Worm (Caenorhabditis elegans) whole organism, L4 larva: ENCODE measurements around the gene C29E4.9.

Experiments used
- D1046.2 ChIP-seq: fragments of 200-800 bp; sonication (Bioruptor generic); IDR thresholded peaks from 2 replicates; pipeline ENCODE4 v1.3.6; 2022; ENCODE audit warnings: missing genetic modification characterization, missing compliant biosample characterization
- F37D6.2 ChIP-seq: sonication (generic microtip); optimal IDR thresholded peaks from 2 replicates; lab custom pipeline; 2016; ENCODE audit warnings: mild to moderate bottlenecking, missing genetic modification characterization, missing compliant biosample characterization
- T26A8.4 ChIP-seq: fragments of 200-800 bp; sonication (Bioruptor generic); IDR thresholded peaks from 2 replicates; pipeline ENCODE4 v1.3.6; 2022; ENCODE audit warnings: missing genetic modification characterization, missing compliant biosample characterization
- Y105C5A.15 ChIP-seq: fragments of 200-800 bp; sonication (Bioruptor generic); IDR thresholded peaks from 2 replicates; pipeline ENCODE4 v1.3.6; 2022; ENCODE audit warnings: missing genetic modification characterization, missing compliant biosample characterization
- Y75B8A.6 ChIP-seq: fragments of 200-800 bp; sonication (Bioruptor generic); IDR thresholded peaks from 2 replicates; pipeline ENCODE4 v1.3.6; 2022; ENCODE audit warnings: missing genetic modification reagents, missing genetic modification characterization, missing compliant biosample characterization
- ZK546.5 ChIP-seq, 2 experiments: sonication (generic microtip); optimal IDR thresholded peaks; 2 replicates each; lab custom pipeline; 2017; ENCODE audit warnings: missing biosample characterization in 2 of 2, missing genetic modification characterization in 2 of 2
- ceh-20 ChIP-seq: fragments of 200-800 bp; sonication (Bioruptor generic); IDR thresholded peaks from 2 replicates; pipeline ENCODE4 v1.3.6; 2022; ENCODE audit warnings: missing genetic modification reagents, missing genetic modification characterization, missing compliant biosample characterization
- ceh-28 ChIP-seq: fragments of 150-350 bp; optimal IDR thresholded peaks from 2 replicates; lab custom pipeline; 2014; ENCODE audit warnings: missing biosample characterization, missing genetic modification reagents, missing genetic modification characterization
- ceh-32 ChIP-seq: sonication (generic microtip); optimal IDR thresholded peaks from 2 replicates; lab custom pipeline; 2016; ENCODE audit warnings: mild to moderate bottlenecking, missing genetic modification characterization, missing compliant biosample characterization; ENCODE audit not compliant: poor library complexity
- ceh-44 ChIP-seq: fragments of 200-800 bp; sonication (Bioruptor generic); IDR thresholded peaks from 2 replicates; pipeline ENCODE4 v1.3.6; 2022; ENCODE audit warnings: missing genetic modification reagents, missing genetic modification characterization, missing compliant biosample characterization
- ceh-82 ChIP-seq: sonication (generic microtip); optimal IDR thresholded peaks from 2 replicates; lab custom pipeline; 2017; ENCODE audit warnings: missing biosample characterization, missing genetic modification characterization
- cey-2 ChIP-seq: sonication (generic microtip); optimal IDR thresholded peaks from 3 replicates; lab custom pipeline; 2017; ENCODE audit warnings: missing genetic modification characterization, mild to moderate bottlenecking, missing compliant biosample characterization, antibody characterized with exemption, borderline replicate concordance; ENCODE audit not compliant: insufficient read depth
- ctbp-1 ChIP-seq: fragments of 200-800 bp; sonication (Bioruptor generic); IDR thresholded peaks from 2 replicates; pipeline ENCODE4 v1.3.6; 2022; ENCODE audit warnings: missing genetic modification reagents, missing genetic modification characterization, missing compliant biosample characterization
- daf-12 ChIP-seq: fragments of 150-350 bp; optimal IDR thresholded peaks from 2 replicates; lab custom pipeline; 2014; ENCODE audit warnings: missing biosample characterization, missing genetic modification reagents, missing genetic modification characterization
- daf-16 ChIP-seq, 3 experiments: sonication (generic microtip); optimal IDR thresholded peaks; 2 replicates each; lab custom pipeline; 2016 to 2017; ENCODE audit warnings: missing genetic modification characterization in 3 of 3, missing genetic modification reagents in 3 of 3, mild to moderate bottlenecking in 2 of 3, missing compliant biosample characterization in 2 of 3, missing biosample characterization in 1 of 3, moderate library complexity in 1 of 3
- dmd-6 ChIP-seq: fragments of 200-800 bp; sonication (Bioruptor generic); IDR thresholded peaks from 2 replicates; pipeline ENCODE4 v1.3.6; 2022; ENCODE audit warnings: missing genetic modification reagents, missing genetic modification characterization, missing compliant biosample characterization
- dmd-8 ChIP-seq: fragments of 200-800 bp; sonication (Bioruptor generic); IDR thresholded peaks from 2 replicates; pipeline ENCODE4 v1.3.6; 2022; ENCODE audit warnings: missing genetic modification characterization, missing compliant biosample characterization
- duxl-1 ChIP-seq: sonication (generic microtip); optimal IDR thresholded peaks from 2 replicates; lab custom pipeline; 2016; ENCODE audit warnings: mild to moderate bottlenecking, missing genetic modification characterization, moderate library complexity, missing compliant biosample characterization; ENCODE audit not compliant: poor library complexity
- egl-43 ChIP-seq: fragments of 200-800 bp; sonication (Bioruptor generic); IDR thresholded peaks from 2 replicates; pipeline ENCODE4 v1.3.6; 2022; ENCODE audit warnings: missing genetic modification reagents, missing genetic modification characterization, missing compliant biosample characterization
- fkh-10 ChIP-seq: fragments of 150-350 bp; optimal IDR thresholded peaks from 2 replicates; lab custom pipeline; 2014; ENCODE audit warnings: missing biosample characterization, missing genetic modification reagents, missing genetic modification characterization
- fos-1 ChIP-seq: fragments of 150-350 bp; optimal IDR thresholded peaks from 2 replicates; lab custom pipeline; 2014; ENCODE audit warnings: missing biosample characterization, missing genetic modification characterization
- hif-1 ChIP-seq, 2 experiments: sonication (generic microtip); optimal IDR thresholded peaks; 2 replicates each; lab custom pipeline; 2016 to 2017; ENCODE audit warnings: missing compliant biosample characterization in 2 of 2, missing genetic modification characterization in 2 of 2, missing genetic modification reagents in 2 of 2, missing genotype in 2 of 2, mild to moderate bottlenecking in 1 of 2
- hlh-30 ChIP-seq: sonication (generic microtip); optimal IDR thresholded peaks from 2 replicates; lab custom pipeline; 2017; ENCODE audit warnings: antibody characterized with exemption, mild to moderate bottlenecking, missing genetic modification characterization, missing compliant biosample characterization; ENCODE audit not compliant: insufficient read depth
- jun-1 ChIP-seq: fragments of 150-350 bp; optimal IDR thresholded peaks from 2 replicates; lab custom pipeline; 2014; ENCODE audit warnings: missing biosample characterization, missing genetic modification reagents, missing genetic modification characterization
- lim-7 ChIP-seq: fragments of 200-800 bp; sonication (Bioruptor generic); IDR thresholded peaks from 2 replicates; pipeline ENCODE4 v1.3.6; 2022; ENCODE audit warnings: missing genetic modification characterization, missing compliant biosample characterization
- lin-15B ChIP-seq: fragments of 150-350 bp; sonication (generic microtip); optimal IDR thresholded peaks from 3 replicates; lab custom pipeline; 2014; ENCODE audit warnings: missing biosample characterization, missing genetic modification characterization
- lin-29 ChIP-seq: fragments of 200-800 bp; sonication (Bioruptor generic); IDR thresholded peaks from 2 replicates; pipeline ENCODE4 v1.3.6; 2022; ENCODE audit warnings: missing genetic modification reagents, missing genetic modification characterization, missing compliant biosample characterization
- lin-38 ChIP-seq: fragments of 200-800 bp; sonication (Bioruptor generic); IDR thresholded peaks from 2 replicates; pipeline ENCODE4 v1.3.6; 2022; ENCODE audit warnings: missing genetic modification reagents, missing genetic modification characterization, missing compliant biosample characterization
- lir-3 ChIP-seq: sonication (generic microtip); optimal IDR thresholded peaks from 2 replicates; lab custom pipeline; 2016; ENCODE audit warnings: mild to moderate bottlenecking, missing genetic modification characterization, missing compliant biosample characterization
- lsy-2 ChIP-seq, 2 experiments: fragments of 150-350 bp in 1 of 2; sonication (generic microtip) in 1 of 2; optimal IDR thresholded peaks; 2 replicates each; lab custom pipeline; 2014 to 2017; ENCODE audit warnings: missing biosample characterization in 2 of 2, missing genetic modification characterization in 2 of 2
- madf-9 ChIP-seq: fragments of 200-800 bp; sonication (Bioruptor generic); conservative IDR thresholded peaks from 2 replicates; pipeline ENCODE4 v1.3.6; 2022; ENCODE audit warnings: missing genetic modification reagents, missing genetic modification characterization, missing compliant biosample characterization
- mep-1 ChIP-seq: fragments of 150-350 bp; sonication (generic microtip); optimal IDR thresholded peaks from 3 replicates; lab custom pipeline; 2014; ENCODE audit warnings: missing biosample characterization, missing genetic modification characterization
- mxl-2 ChIP-seq: fragments of 200-800 bp; sonication (Bioruptor generic); conservative IDR thresholded peaks from 2 replicates; pipeline ENCODE4 v1.3.6; 2022; ENCODE audit warnings: missing genetic modification reagents, missing genetic modification characterization, missing compliant biosample characterization
- mxl-3 ChIP-seq: fragments of 200-800 bp; sonication (Bioruptor generic); optimal IDR thresholded peaks from 2 replicates; lab custom pipeline; 2018; ENCODE audit warnings: mild to moderate bottlenecking, missing genetic modification characterization, missing compliant biosample characterization
- nhr-11 ChIP-seq: fragments of 150-350 bp; optimal IDR thresholded peaks from 2 replicates; lab custom pipeline; 2014; ENCODE audit warnings: missing biosample characterization, missing genetic modification characterization
- nhr-237 ChIP-seq: sonication (generic microtip); optimal IDR thresholded peaks from 2 replicates; lab custom pipeline; 2017; ENCODE audit warnings: missing biosample characterization, missing genetic modification characterization
- nhr-25 ChIP-seq: sonication (generic microtip); optimal IDR thresholded peaks from 2 replicates; lab custom pipeline; 2017; ENCODE audit warnings: missing genetic modification characterization, mild to moderate bottlenecking, missing compliant biosample characterization, antibody characterized with exemption, moderate library complexity, borderline replicate concordance; ENCODE audit not compliant: insufficient read depth
- nhr-28 ChIP-seq: fragments of 150-350 bp; optimal IDR thresholded peaks from 2 replicates; lab custom pipeline; 2014; ENCODE audit warnings: missing biosample characterization, missing genetic modification characterization
- nhr-42 ChIP-seq: fragments of 200-800 bp; sonication (Bioruptor generic); IDR thresholded peaks from 2 replicates; pipeline ENCODE4 v1.3.6; 2022; ENCODE audit warnings: missing genetic modification characterization, missing compliant biosample characterization
- nhr-6 ChIP-seq: fragments of 150-350 bp; optimal IDR thresholded peaks from 2 replicates; lab custom pipeline; 2014; ENCODE audit warnings: missing biosample characterization, missing genetic modification characterization
- nhr-77 ChIP-seq: fragments of 150-350 bp; optimal IDR thresholded peaks from 2 replicates; lab custom pipeline; 2014; ENCODE audit warnings: missing biosample characterization, missing genetic modification characterization
- saeg-2 ChIP-seq: fragments of 200-800 bp; sonication (Bioruptor generic); IDR thresholded peaks from 2 replicates; pipeline ENCODE4 v1.3.6; 2022; ENCODE audit warnings: missing genetic modification reagents, missing genetic modification characterization, missing compliant biosample characterization
- sdz-12 ChIP-seq: fragments of 200-800 bp; sonication (Bioruptor generic); optimal IDR thresholded peaks from 2 replicates; lab custom pipeline; 2018; ENCODE audit warnings: mild to moderate bottlenecking, missing genetic modification characterization, missing compliant biosample characterization
- spr-1 ChIP-seq: sonication (generic microtip); optimal IDR thresholded peaks from 2 replicates; lab custom pipeline; 2016; ENCODE audit warnings: mild to moderate bottlenecking, missing genetic modification characterization, missing compliant biosample characterization
- spr-3 ChIP-seq: fragments of 200-800 bp; sonication (Bioruptor generic); optimal IDR thresholded peaks from 2 replicates; lab custom pipeline; 2018; ENCODE audit warnings: mild to moderate bottlenecking, missing genetic modification characterization, missing compliant biosample characterization
- zip-11 ChIP-seq: fragments of 200-800 bp; sonication (Bioruptor generic); IDR thresholded peaks from 2 replicates; pipeline ENCODE4 v1.3.6; 2022; ENCODE audit warnings: missing genetic modification characterization, missing compliant biosample characterization
- zip-2 ChIP-seq: fragments of 150-350 bp; optimal IDR thresholded peaks from 2 replicates; lab custom pipeline; 2014; ENCODE audit warnings: missing biosample characterization, missing genetic modification characterization

Gene C29E4.9

ce11 chrIII:7973968-7974607 is 17.2 kb upstream of the C29E4.9 start (continued):
- TF ChIP-seq lin-15B (tag; lab: Kevin White, UChicago) (no peak), nhr-11 (tag; lab: Kevin White, UChicago) (peak; percentile 45), nhr-28 (tag; lab: Kevin White, UChicago) (peak; percentile 48), lim-7 (no peak), nhr-25 (tag; lab: Kevin White, UChicago) (no peak), saeg-2 (GFP tag; lab: Robert Waterston, UW) (no peak), ceh-28 (no peak), ceh-82 (no peak), zip-2 (peak; percentile 2), nhr-6 (tag; lab: Kevin White, UChicago) (peak; percentile 16), ceh-20 (GFP tag; lab: Robert Waterston, UW) (no peak), daf-16 (GFP tag; optimal IDR thresholded peaks at IDR 0.05; lab: Kevin White, UChicago) (no peak), daf-16 (tag; optimal IDR thresholded peaks at IDR 0.05; lab: Kevin White, UChicago) (peak; percentile 53), Y75B8A.6 (GFP tag; lab: Robert Waterston, UW) (no peak), lin-38 (GFP tag; lab: Robert Waterston, UW) (0 out of 2 replicates have a peak, but pooled peaks have one; percentile 11), dmd-6 (GFP tag; lab: Robert Waterston, UW) (peak; percentile 32; the same call in 1 of the 2 replicates), sdz-12 (GFP tag; lab: Kevin White, UChicago) (no peak), D1046.2 (GFP tag; lab: Robert Waterston, UW) (no peak), nhr-42 (GFP tag; lab: Robert Waterston, UW) (no peak), nhr-237 (tag; lab: Kevin White, UChicago) (no peak), lir-3 (tag; lab: Kevin White, UChicago) (no peak), hif-1 (tag; optimal IDR thresholded peaks at IDR 0.05; lab: Kevin White, UChicago) (no peak), mxl-2 (GFP tag; lab: Robert Waterston, UW) (no peak), fos-1 (no peak), spr-3 (no peak)

- 0 out of 2 replicates have a peak, but pooled peaks have one; percentile 49 for TF ChIP-seq saeg-2 (GFP tag; lab: Robert Waterston, UW)
- TF ChIP-seq zip-11 (GFP tag; lab: Robert Waterston, UW) = no peak
- TF ChIP-seq mep-1 (tag; lab: Kevin White, UChicago) = peak; percentile 93
- TF ChIP-seq Y105C5A.15 (GFP tag; lab: Robert Waterston, UW) = no peak
- peak; percentile 90 for TF ChIP-seq nhr-77
- TF ChIP-seq hlh-30 = peak; percentile 92
- TF ChIP-seq ZK546.5 (tag; optimal IDR thresholded peaks at IDR 0.05; lab: Kevin White, UChicago) = no peak
- no peak for TF ChIP-seq lin-15B (tag; lab: Kevin White, UChicago)
- TF ChIP-seq mxl-3 (GFP tag; lab: Kevin White, UChicago) = peak; percentile 92
- TF ChIP-seq lim-7 = no peak
- peak; percentile 91 for TF ChIP-seq T26A8.4
- peak; percentile 31 to 95 for TF ChIP-seq lsy-2 (tag; optimal IDR thresholded peaks at IDR 0.05; lab: Kevin White, UChicago)
- TF ChIP-seq madf-9 (GFP tag; lab: Robert Waterston, UW) = peak; percentile 78; the same call in 1 of the 2 replicates
- peak; percentile 90 for TF ChIP-seq duxl-1 (tag; lab: Kevin White, UChicago)
- peak; percentile 73 for TF ChIP-seq nhr-25 (tag; lab: Kevin White, UChicago)
- TF ChIP-seq cey-2 (tag; lab: Kevin White, UChicago) = no peak
- no peak for TF ChIP-seq lin-29 (GFP tag; lab: Robert Waterston, UW)
- no peak for TF ChIP-seq daf-12 (tag; lab: Kevin White, UChicago)
- TF ChIP-seq ceh-44 = no peak
- no peak for TF ChIP-seq ceh-32 (tag; lab: Kevin White, UChicago)
- TF ChIP-seq dmd-8 (GFP tag; lab: Robert Waterston, UW) = no peak
- peak; percentile 72 for TF ChIP-seq spr-1
- TF ChIP-seq jun-1 = peak; percentile 68
- no peak for TF ChIP-seq sdz-12 (GFP tag; lab: Kevin White, UChicago)
- TF ChIP-seq fkh-10 (GFP tag; lab: Kevin White, UChicago) = peak; percentile 53
- TF ChIP-seq egl-43 (GFP tag; lab: Robert Waterston, UW) = 0 out of 2 replicates have a peak, but pooled peaks have one; percentile 18
- peak; percentile 81 for TF ChIP-seq F37D6.2
- TF ChIP-seq ctbp-1 = peak; percentile 54
These were observed 16.4 kb upstream of the C29E4.9 start, which contains the start of the genes eef-1B.1 and aco-2 for ce11 chrIII:7973201-7973767. eef-1B.1 (minus strand) TSS chrIII:7973386. aco-2 (plus strand) TSS chrIII:7973717.
